Worm (Caenorhabditis elegans) whole organism, early embryonic: ENCODE results near the gene srv-26.

ENCODE experiments used
- B0310.2 ChIP-seq: sonication (generic microtip); optimal IDR thresholded peaks from 2 replicates; lab custom pipeline; 2016; ENCODE audit warnings: mild to moderate bottlenecking, missing genetic modification characterization, missing compliant biosample characterization
- F13C5.2 ChIP-seq: sonication (generic microtip); optimal IDR thresholded peaks from 2 replicates; lab custom pipeline; 2017; ENCODE audit warnings: mild to moderate bottlenecking, missing genetic modification characterization, inconsistent platforms, missing compliant biosample characterization
- aly-1 ChIP-seq: sonication (generic microtip); optimal IDR thresholded peaks from 2 replicates; lab custom pipeline; 2016; ENCODE audit warnings: missing genetic modification characterization, missing compliant biosample characterization
- ama-1 ChIP-seq: fragments of 150-350 bp; optimal IDR thresholded peaks from 2 replicates; lab custom pipeline; 2014
- ceh-13 ChIP-seq: fragments of 200-800 bp; sonication (Bioruptor generic); optimal IDR thresholded peaks from 2 replicates; lab custom pipeline; 2018; ENCODE audit warnings: mild to moderate bottlenecking, missing genetic modification characterization, missing compliant biosample characterization
- ceh-36 ChIP-seq: sonication (generic microtip); optimal IDR thresholded peaks from 2 replicates; lab custom pipeline; 2016; ENCODE audit warnings: missing genetic modification characterization, inconsistent platforms, missing compliant biosample characterization
- ets-7 ChIP-seq: sonication (generic microtip); optimal IDR thresholded peaks from 2 replicates; lab custom pipeline; 2016; ENCODE audit warnings: missing genotype, missing genetic modification characterization, missing compliant biosample characterization
- flt-1 ChIP-seq: fragments of 200-800 bp; sonication (Bioruptor generic); IDR thresholded peaks from 2 replicates; pipeline ENCODE4 v1.3.6; 2022; ENCODE audit warnings: missing genetic modification characterization, missing compliant biosample characterization
- hmbx-1 ChIP-seq: sonication (generic microtip); optimal IDR thresholded peaks from 2 replicates; lab custom pipeline; 2016; ENCODE audit warnings: mild to moderate bottlenecking, missing genetic modification characterization, missing compliant biosample characterization
- hmg-4 ChIP-seq: fragments of 200-800 bp; sonication (Bioruptor generic); optimal IDR thresholded peaks from 2 replicates; lab custom pipeline; 2018; ENCODE audit warnings: mild to moderate bottlenecking, missing genetic modification characterization, missing compliant biosample characterization
- hnd-1 ChIP-seq: sonication (generic microtip); optimal IDR thresholded peaks from 2 replicates; lab custom pipeline; 2016; ENCODE audit warnings: missing genetic modification characterization, missing compliant biosample characterization
- pes-1 ChIP-seq: fragments of 200-800 bp; sonication (Bioruptor generic); IDR thresholded peaks from 2 replicates; pipeline ENCODE4 v1.3.6; 2022; ENCODE audit warnings: missing genetic modification reagents, missing genetic modification characterization, missing compliant biosample characterization
- scrt-1 ChIP-seq: fragments of 200-800 bp; sonication (Bioruptor generic); IDR thresholded peaks from 2 replicates; pipeline ENCODE4 v1.3.6; 2022; ENCODE audit warnings: missing genetic modification characterization, missing compliant biosample characterization
- sea-1 ChIP-seq: fragments of 200-800 bp; sonication (Bioruptor generic); conservative IDR thresholded peaks from 2 replicates; pipeline ENCODE4 v1.3.6; 2022; ENCODE audit warnings: missing genetic modification characterization, missing compliant biosample characterization
- tbx-11 ChIP-seq: fragments of 200-800 bp; sonication (Bioruptor generic); IDR thresholded peaks from 2 replicates; pipeline ENCODE4 v1.3.6; 2022; ENCODE audit warnings: missing genetic modification characterization, missing compliant biosample characterization
- tbx-37 ChIP-seq: fragments of 200-800 bp; sonication (Bioruptor generic); conservative IDR thresholded peaks from 2 replicates; pipeline ENCODE4 v1.3.6; 2022; ENCODE audit warnings: missing genetic modification reagents, missing genetic modification characterization, missing compliant biosample characterization
- tra-4 ChIP-seq: sonication (generic microtip); optimal IDR thresholded peaks from 2 replicates; lab custom pipeline; 2017; ENCODE audit warnings: missing genetic modification characterization, missing compliant biosample characterization

srv-26 gene

DNA sequence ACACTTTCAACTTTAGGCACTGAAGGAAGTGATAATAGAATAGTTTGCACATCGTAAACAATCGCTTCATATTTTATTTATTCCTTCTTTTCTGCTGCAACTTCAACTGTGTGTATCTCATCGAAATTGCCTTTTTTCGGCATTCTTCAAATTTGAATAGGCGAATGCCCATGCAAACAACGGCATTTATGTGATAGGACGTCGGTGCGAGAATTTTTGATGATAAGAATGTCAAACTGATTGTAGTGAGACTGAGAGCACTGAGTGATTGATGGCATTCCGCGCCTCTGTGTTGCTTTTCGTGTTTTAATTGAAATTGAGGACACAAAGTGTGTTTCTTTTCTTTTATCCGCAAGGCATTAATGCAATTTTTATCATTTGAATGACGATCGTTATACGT is 29.1 kb upstream of the srv-26 start:
- TF ChIP-seq tbx-11 (GFP tag; lab: Robert Waterston, UW) (no peak), scrt-1 (GFP tag; lab: Robert Waterston, UW) (no peak), ceh-13 (no peak), ama-1 (no peak), tbx-37 (GFP tag; lab: Robert Waterston, UW) (no peak), ets-7 (tag; lab: Kevin White, UChicago) (no peak), sea-1 (GFP tag; lab: Robert Waterston, UW) (no peak), hmg-4 (no peak), ceh-36 (tag; lab: Kevin White, UChicago) (no peak), pes-1 (GFP tag; lab: Robert Waterston, UW) (no peak), hnd-1 (tag; lab: Kevin White, UChicago) (no peak), aly-1 (tag; lab: Kevin White, UChicago) (no peak)

DNA sequence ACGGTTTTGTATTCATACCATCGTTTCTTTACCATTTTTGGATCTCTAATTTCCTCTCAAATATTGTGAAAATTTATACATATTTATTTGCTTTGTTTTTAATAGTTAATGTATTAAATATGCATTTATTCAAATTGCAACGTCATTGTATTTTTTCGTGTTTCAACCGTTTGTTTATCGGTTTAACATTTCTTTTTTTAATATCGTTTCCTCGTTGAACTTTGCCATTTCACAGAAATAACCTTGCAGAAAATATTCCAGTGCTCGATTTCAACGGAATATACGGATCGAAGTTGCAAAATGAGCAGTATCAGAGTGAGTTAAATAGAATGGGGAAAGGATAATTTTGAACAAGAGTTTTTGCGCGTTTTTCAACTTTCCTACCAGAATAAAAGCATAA is 27.7 kb upstream of the srv-26 start, which contains the start of gene seu-1:
Gene seu-1, plus strand, starts transcription at position 301 of the 400 bp plus-strand sequence.
- TF ChIP-seq aly-1 (tag; lab: Kevin White, UChicago) (no peak), flt-1 (GFP tag; lab: Robert Waterston, UW) (no peak), tbx-11 (GFP tag; lab: Robert Waterston, UW) (no peak), tra-4 (tag; lab: Kevin White, UChicago) (no peak), sea-1 (GFP tag; lab: Robert Waterston, UW) (no peak), hmg-4 (no peak), ama-1 (no peak), ceh-36 (tag; lab: Kevin White, UChicago) (no peak), scrt-1 (GFP tag; lab: Robert Waterston, UW) (no peak), F13C5.2 (no peak), ets-7 (tag; lab: Kevin White, UChicago) (no peak), tbx-37 (GFP tag; lab: Robert Waterston, UW) (no peak), ceh-13 (no peak), pes-1 (GFP tag; lab: Robert Waterston, UW) (no peak), hnd-1 (tag; lab: Kevin White, UChicago) (no peak), B0310.2 (tag; lab: Kevin White, UChicago) (no peak), hmbx-1 (tag; lab: Kevin White, UChicago) (no peak)

DNA sequence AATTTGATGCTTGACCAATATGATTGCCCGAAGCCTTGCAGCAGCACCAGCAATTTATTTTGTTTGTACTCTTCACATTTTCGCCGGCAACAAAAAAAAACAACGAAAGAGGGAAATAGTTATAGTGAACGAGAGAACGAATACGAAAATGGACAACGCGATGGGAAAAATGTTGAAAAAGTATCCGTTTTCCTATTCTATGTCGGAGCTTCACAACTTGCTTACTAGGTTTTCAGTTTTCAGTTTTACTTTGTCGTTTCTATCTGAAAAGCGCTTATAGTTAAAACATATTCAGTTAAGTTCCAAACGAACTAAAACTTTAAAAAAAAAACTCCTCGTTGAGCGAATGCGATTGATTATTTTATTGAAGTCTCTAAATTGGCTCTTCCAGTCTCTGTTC is 26.5 kb upstream of the srv-26 start:
- no peak for TF ChIP-seq hnd-1 (tag; lab: Kevin White, UChicago)
- TF ChIP-seq F13C5.2: no peak
- no peak for TF ChIP-seq tbx-11 (GFP tag; lab: Robert Waterston, UW)
- TF ChIP-seq scrt-1 (GFP tag; lab: Robert Waterston, UW): no peak
- TF ChIP-seq pes-1 (GFP tag; lab: Robert Waterston, UW): no peak
- TF ChIP-seq ets-7 (tag; lab: Kevin White, UChicago): no peak
- TF ChIP-seq tra-4 (tag; lab: Kevin White, UChicago): no peak
- no peak for TF ChIP-seq aly-1 (tag; lab: Kevin White, UChicago)
- TF ChIP-seq ceh-36 (tag; lab: Kevin White, UChicago): no peak
- no peak for TF ChIP-seq flt-1 (GFP tag; lab: Robert Waterston, UW)
- no peak for TF ChIP-seq B0310.2 (tag; lab: Kevin White, UChicago)
- TF ChIP-seq ama-1: no peak
- TF ChIP-seq tbx-37 (GFP tag; lab: Robert Waterston, UW): no peak
- TF ChIP-seq sea-1 (GFP tag; lab: Robert Waterston, UW): no peak
- TF ChIP-seq hmg-4: no peak

DNA sequence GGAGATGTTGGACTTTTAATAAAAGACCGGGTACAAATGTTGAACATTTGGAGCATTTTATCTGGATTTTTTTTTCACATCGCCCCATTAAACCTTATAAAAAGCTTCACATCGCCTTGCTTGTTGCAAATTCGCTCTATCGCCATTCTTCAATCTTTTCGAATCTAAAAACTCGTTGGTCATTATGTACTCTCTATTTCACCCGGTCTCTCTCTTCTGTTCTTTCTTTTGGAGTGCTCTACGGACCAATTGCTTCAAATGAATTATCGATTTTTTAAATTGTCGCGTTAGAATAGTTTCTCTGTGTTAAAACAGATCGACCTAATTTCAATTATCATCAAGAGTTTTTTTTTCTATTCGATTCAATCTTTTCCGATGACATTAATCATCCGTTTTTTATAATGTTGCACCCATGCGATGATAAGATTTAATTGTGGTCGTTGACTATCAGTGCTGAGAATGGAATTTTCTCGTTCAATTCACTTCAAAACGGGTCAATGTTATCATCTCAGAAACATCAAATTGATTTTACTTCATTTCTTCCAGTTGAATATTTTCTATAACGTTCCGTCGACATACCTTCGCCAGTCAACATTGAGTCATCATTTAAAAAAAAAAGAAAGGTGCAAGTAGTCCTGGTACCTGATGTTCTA is 25.8 kb upstream of the srv-26 start:
- no peak for TF ChIP-seq ceh-36 (tag; lab: Kevin White, UChicago)
- TF ChIP-seq tra-4 (tag; lab: Kevin White, UChicago): no peak
- no peak for TF ChIP-seq B0310.2 (tag; lab: Kevin White, UChicago)
- TF ChIP-seq tbx-11 (GFP tag; lab: Robert Waterston, UW): no peak
- TF ChIP-seq ets-7 (tag; lab: Kevin White, UChicago): no peak
- TF ChIP-seq F13C5.2: no peak
- no peak for TF ChIP-seq ceh-13
- no peak for TF ChIP-seq flt-1 (GFP tag; lab: Robert Waterston, UW)
- TF ChIP-seq sea-1 (GFP tag; lab: Robert Waterston, UW): no peak
- TF ChIP-seq aly-1 (tag; lab: Kevin White, UChicago): no peak
- TF ChIP-seq ama-1: no peak
- TF ChIP-seq tbx-37 (GFP tag; lab: Robert Waterston, UW): no peak
- no peak for TF ChIP-seq pes-1 (GFP tag; lab: Robert Waterston, UW)
- TF ChIP-seq scrt-1 (GFP tag; lab: Robert Waterston, UW): no peak
- no peak for TF ChIP-seq hmbx-1 (tag; lab: Kevin White, UChicago)

DNA sequence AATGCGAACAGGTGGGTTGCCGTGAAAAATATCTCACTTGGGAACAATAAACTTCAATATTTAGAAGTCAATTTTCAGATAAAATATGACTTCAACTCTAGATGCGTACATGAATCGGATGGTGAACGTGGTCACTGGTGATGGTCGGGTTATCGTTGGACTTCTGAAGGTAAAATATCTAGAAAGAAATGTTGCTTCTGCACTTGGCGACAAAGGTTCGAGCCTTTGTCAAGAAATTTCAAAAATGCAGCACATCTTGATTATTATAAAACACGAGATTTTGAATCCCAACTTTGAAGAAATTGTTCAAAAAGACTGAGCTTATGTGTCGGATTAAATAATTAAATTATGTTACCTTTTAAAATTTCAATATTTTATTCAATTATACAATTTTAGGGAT is 24.8 kb upstream of the srv-26 start, which contains the start of gene lsm-8:
Gene lsm-8, plus strand, starts transcription at position 79 of the 400 bp plus-strand sequence.
- TF ChIP-seq B0310.2 (tag; lab: Kevin White, UChicago) (no peak), ceh-13 (no peak), ets-7 (tag; lab: Kevin White, UChicago) (no peak), ceh-36 (tag; lab: Kevin White, UChicago) (no peak), hnd-1 (tag; lab: Kevin White, UChicago) (no peak), tbx-11 (GFP tag; lab: Robert Waterston, UW) (no peak), tbx-37 (GFP tag; lab: Robert Waterston, UW) (no peak), scrt-1 (GFP tag; lab: Robert Waterston, UW) (no peak), tra-4 (tag; lab: Kevin White, UChicago) (no peak), aly-1 (tag; lab: Kevin White, UChicago) (no peak), F13C5.2 (no peak), sea-1 (GFP tag; lab: Robert Waterston, UW) (no peak)

DNA sequence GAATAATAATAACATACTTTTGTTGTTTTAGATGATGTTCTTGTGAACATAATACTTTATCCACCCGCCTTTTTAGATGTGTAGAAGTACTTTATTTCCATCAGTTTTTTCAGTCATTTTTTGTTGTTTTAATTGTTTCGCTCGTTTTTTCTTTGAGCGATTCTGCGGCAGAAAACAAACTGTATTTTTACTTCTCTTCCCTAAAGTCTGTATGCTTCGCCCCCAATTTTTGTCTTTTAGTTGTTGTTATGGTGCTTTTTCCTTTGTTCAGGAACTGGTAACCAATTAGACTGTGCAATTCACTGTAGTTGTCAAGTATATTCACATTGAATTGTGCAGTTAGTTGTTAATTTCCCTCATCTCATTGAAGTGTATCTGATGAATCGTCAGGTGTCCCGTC is 24.1 kb upstream of the srv-26 start:
- TF ChIP-seq aly-1 (tag; lab: Kevin White, UChicago) (no peak), hnd-1 (tag; lab: Kevin White, UChicago) (no peak), hmg-4 (no peak), B0310.2 (tag; lab: Kevin White, UChicago) (no peak), flt-1 (GFP tag; lab: Robert Waterston, UW) (no peak), tbx-11 (GFP tag; lab: Robert Waterston, UW) (no peak), tbx-37 (GFP tag; lab: Robert Waterston, UW) (no peak), ceh-36 (tag; lab: Kevin White, UChicago) (no peak), sea-1 (GFP tag; lab: Robert Waterston, UW) (no peak), tra-4 (tag; lab: Kevin White, UChicago) (no peak), F13C5.2 (no peak), ets-7 (tag; lab: Kevin White, UChicago) (no peak), hmbx-1 (tag; lab: Kevin White, UChicago) (no peak), ama-1 (no peak), scrt-1 (GFP tag; lab: Robert Waterston, UW) (no peak), ceh-13 (no peak), pes-1 (GFP tag; lab: Robert Waterston, UW) (no peak)
